Worm (Caenorhabditis elegans) whole organism, L2 larva: ENCODE measurements around the gene sut-1.

Experiments used
- C34F6.9 ChIP-seq: fragments of 150-350 bp; optimal IDR thresholded peaks from 2 replicates; lab custom pipeline; 2014; ENCODE audit warnings: missing biosample characterization, missing genetic modification characterization
- aly-2 ChIP-seq: fragments of 150-350 bp; optimal IDR thresholded peaks from 2 replicates; lab custom pipeline; 2014; ENCODE audit warnings: missing biosample characterization, missing genetic modification characterization
- ama-1 ChIP-seq: fragments of 150-350 bp; optimal IDR thresholded peaks from 2 replicates; lab custom pipeline; 2018; ENCODE audit warnings: inconsistent platforms
- ceh-82 ChIP-seq: fragments of 150-350 bp; optimal IDR thresholded peaks from 2 replicates; lab custom pipeline; 2014; ENCODE audit warnings: missing biosample characterization, missing genetic modification characterization
- fos-1 ChIP-seq: fragments of 150-350 bp; optimal IDR thresholded peaks from 2 replicates; lab custom pipeline; 2014; ENCODE audit warnings: missing biosample characterization, missing genetic modification characterization
- lin-13 ChIP-seq: fragments of 150-350 bp; optimal IDR thresholded peaks from 2 replicates; lab custom pipeline; 2014; ENCODE audit warnings: missing biosample characterization, missing genetic modification reagents, missing genetic modification characterization
- lin-39 ChIP-seq: fragments of 150-350 bp; optimal IDR thresholded peaks from 2 replicates; lab custom pipeline; 2014; ENCODE audit warnings: missing biosample characterization, missing genetic modification reagents, missing genetic modification characterization
- mdl-1 ChIP-seq, 2 experiments: fragments of 150-350 bp in 1 of 2; sonication (generic microtip) in 1 of 2; optimal IDR thresholded peaks; 2 replicates each; lab custom pipeline; 2017; ENCODE audit warnings: missing biosample characterization in 2 of 2, missing genetic modification characterization in 2 of 2
- nhr-11 ChIP-seq: fragments of 150-350 bp; optimal IDR thresholded peaks from 2 replicates; lab custom pipeline; 2014; ENCODE audit warnings: missing biosample characterization, missing genetic modification characterization
- nhr-12 ChIP-seq: fragments of 150-350 bp; optimal IDR thresholded peaks from 2 replicates; lab custom pipeline; 2014; ENCODE audit warnings: missing biosample characterization, missing genetic modification characterization
- skn-1 ChIP-seq: sonication (generic microtip); optimal IDR thresholded peaks from 2 replicates; lab custom pipeline; 2017; ENCODE audit warnings: missing biosample characterization, missing genetic modification characterization
- snpc-4 ChIP-seq: fragments of 150-350 bp; optimal IDR thresholded peaks from 2 replicates; lab custom pipeline; 2014; ENCODE audit warnings: missing biosample characterization, missing genetic modification characterization
- unc-55 ChIP-seq: fragments of 150-350 bp; sonication (generic microtip); optimal IDR thresholded peaks from 3 replicates; lab custom pipeline; 2014; ENCODE audit warnings: missing biosample characterization, missing genetic modification reagents, missing genetic modification characterization
- unc-62 ChIP-seq: fragments of 150-350 bp; optimal IDR thresholded peaks from 2 replicates; lab custom pipeline; 2014; ENCODE audit warnings: missing biosample characterization, missing genetic modification reagents, missing genetic modification characterization

- TF ChIP-seq lin-39 (tag; lab: Kevin White, UChicago): no peak
- TF ChIP-seq C34F6.9 (tag; lab: Kevin White, UChicago): no peak
- no peak for TF ChIP-seq skn-1 (tag; lab: Kevin White, UChicago)
- TF ChIP-seq mdl-1 (tag; optimal IDR thresholded peaks at IDR 0.05; lab: Kevin White, UChicago): no peak
- no peak for TF ChIP-seq nhr-12 (tag; lab: Kevin White, UChicago)
- no peak for TF ChIP-seq snpc-4 (tag; lab: Kevin White, UChicago)
- no peak for TF ChIP-seq unc-62 (GFP tag; lab: Kevin White, UChicago)
- TF ChIP-seq fos-1 (tag; lab: Kevin White, UChicago): no peak
- no peak for TF ChIP-seq aly-2 (tag; lab: Kevin White, UChicago)
- no peak for TF ChIP-seq nhr-11
- TF ChIP-seq ama-1: no peak
- no peak for TF ChIP-seq unc-55 (GFP tag; lab: Kevin White, UChicago)
- no peak for TF ChIP-seq lin-13 (GFP tag; lab: Kevin White, UChicago)
- no peak for TF ChIP-seq ceh-82
These were observed 12.2 kb downstream of the sut-1 start, which contains the start of gene lips-11 for ce11 chrII:1110901-1111300.
